Worm (Caenorhabditis elegans): ENCODE data around the gene npp-3.

Gene npp-3

DNA sequence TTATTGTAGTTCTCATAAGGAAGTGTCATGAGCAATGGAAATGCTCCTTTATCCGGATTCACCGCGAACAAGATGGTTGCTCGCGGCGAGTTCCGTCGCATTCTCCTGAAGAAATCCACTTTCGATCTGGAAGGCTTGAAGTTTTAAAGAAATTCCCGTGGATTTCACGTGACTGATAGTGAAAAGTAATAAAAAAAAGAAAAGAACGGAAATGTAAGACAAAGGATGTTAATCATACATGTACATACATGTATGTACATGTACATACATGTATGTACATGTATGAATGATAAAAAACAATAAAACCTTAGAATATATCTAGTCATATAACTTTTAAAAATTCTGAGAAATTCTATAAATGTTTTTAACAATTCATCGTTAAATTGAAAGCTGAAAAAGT, 18.2 kb downstream of the npp-3 start, which contains the start of gene clh-1:
clh-1 (minus strand) TSS at position 101 of the 400 bp plus-strand sequence.
- TF ChIP-seq him-1 (tag; optimal IDR thresholded peaks at IDR 0.05) = no peak
- no peak for TF ChIP-seq dao-5 (tag; optimal IDR thresholded peaks at IDR 0.05)
- TF ChIP-seq W03F9.2 (tag; optimal IDR thresholded peaks at IDR 0.05) = no peak

DNA sequence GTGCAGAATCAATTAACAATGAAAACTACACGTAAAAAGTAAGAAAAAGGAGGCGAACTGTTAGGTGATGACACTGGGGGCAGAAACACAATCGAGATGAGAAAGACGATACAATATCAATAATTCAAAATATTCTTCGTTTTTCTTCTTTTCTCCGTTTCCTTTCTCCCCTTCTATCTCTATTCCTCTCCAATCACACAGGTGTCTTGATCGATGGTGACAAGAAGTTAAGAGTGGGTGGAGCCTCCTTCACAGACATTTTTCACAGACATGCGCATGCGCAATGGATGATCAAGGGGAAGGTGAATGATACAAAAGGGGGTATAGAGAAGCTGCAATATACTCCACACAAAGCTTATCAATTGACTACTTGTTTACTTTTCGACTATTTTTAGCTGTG, 19.8 kb downstream of the npp-3 start:
- TF ChIP-seq dao-5 (tag; optimal IDR thresholded peaks at IDR 0.05) = no peak
- TF ChIP-seq W03F9.2 (tag; optimal IDR thresholded peaks at IDR 0.05) = no peak
- TF ChIP-seq him-1 (tag; optimal IDR thresholded peaks at IDR 0.05) = no peak

DNA sequence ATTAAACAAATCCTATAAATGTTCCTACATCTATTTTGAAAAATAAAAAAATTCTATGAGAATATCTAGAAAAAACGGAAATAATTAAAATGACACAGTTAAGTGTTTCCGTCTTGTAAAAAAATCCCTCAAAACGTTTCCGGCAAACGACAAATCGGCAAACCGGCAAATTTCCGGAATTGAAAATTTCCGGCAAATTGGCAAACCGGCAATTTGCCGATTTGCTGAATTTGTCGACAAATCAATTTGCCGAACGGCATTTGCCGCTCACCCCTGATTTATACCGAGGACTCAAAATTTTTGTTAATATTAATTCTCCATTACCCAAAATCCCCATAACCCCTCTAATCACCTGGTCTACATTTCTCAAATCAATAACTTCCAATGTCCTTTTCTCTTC, 21.5 kb downstream of the npp-3 start:
- no peak for TF ChIP-seq W03F9.2 (tag; optimal IDR thresholded peaks at IDR 0.05)
- TF ChIP-seq dao-5 (tag; optimal IDR thresholded peaks at IDR 0.05) = no peak
- TF ChIP-seq him-1 (tag; optimal IDR thresholded peaks at IDR 0.05) = no peak

- TF ChIP-seq dao-5 (tag; optimal IDR thresholded peaks at IDR 0.05) (no peak), W03F9.2 (tag; optimal IDR thresholded peaks at IDR 0.05) (no peak), him-1 (tag; optimal IDR thresholded peaks at IDR 0.05) (no peak)
Observed at ce11 chrII:11852191-11852901, 22.2 kb downstream of the npp-3 start.

- no peak for TF ChIP-seq dao-5 (tag; optimal IDR thresholded peaks at IDR 0.05)
- TF ChIP-seq him-1 (tag; optimal IDR thresholded peaks at IDR 0.05) = no peak
- TF ChIP-seq W03F9.2 (tag; optimal IDR thresholded peaks at IDR 0.05) = no peak
Observed at ce11 chrII:11849572-11849971, 25.0 kb downstream of the npp-3 start.

DNA sequence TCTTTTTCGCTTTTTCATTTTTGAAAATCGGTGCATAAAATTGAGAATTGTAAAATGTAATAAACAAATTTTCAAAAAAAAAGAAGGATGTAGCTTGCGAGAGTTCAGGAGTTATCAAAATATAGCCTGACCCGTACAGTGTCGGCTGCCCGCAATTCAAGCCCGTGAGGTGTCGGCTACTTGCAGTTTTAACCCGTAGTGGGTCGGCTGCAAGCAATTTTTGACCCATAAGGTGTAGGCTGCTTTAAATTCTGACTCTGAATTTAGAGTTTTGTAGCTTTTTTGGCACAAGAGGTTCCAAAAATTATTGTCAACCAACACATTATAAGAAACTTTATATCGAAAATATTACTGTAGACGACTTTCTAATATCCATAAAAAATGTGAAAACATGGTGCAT, 28.6 kb downstream of the npp-3 start:
- TF ChIP-seq dao-5 (tag; optimal IDR thresholded peaks at IDR 0.05) (no peak), him-1 (tag; optimal IDR thresholded peaks at IDR 0.05) (no peak), W03F9.2 (tag; optimal IDR thresholded peaks at IDR 0.05) (no peak)

DNA sequence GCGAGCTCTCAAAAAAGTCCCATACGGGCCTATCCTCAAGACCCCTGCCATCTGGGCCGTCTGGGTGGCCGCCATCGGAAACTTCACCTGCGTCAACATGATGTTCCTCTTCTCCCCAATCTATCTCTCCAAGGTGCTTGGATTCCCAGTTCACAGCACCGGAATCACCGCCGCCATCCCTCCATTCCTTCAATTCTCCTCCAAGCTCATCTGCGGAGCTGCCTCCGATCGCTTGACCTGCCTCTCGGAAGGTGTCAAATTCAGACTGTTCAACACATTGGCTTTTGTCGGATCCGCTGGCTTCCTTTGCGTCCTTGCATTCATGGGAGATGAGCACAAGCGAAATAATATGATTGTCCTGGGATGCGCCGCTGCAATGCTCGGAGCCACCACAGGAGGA, 29.6 kb downstream of the npp-3 start:
- no peak for TF ChIP-seq him-1 (tag; optimal IDR thresholded peaks at IDR 0.05)
- no peak for TF ChIP-seq W03F9.2 (tag; optimal IDR thresholded peaks at IDR 0.05)
- no peak for TF ChIP-seq dao-5 (tag; optimal IDR thresholded peaks at IDR 0.05)

DNA sequence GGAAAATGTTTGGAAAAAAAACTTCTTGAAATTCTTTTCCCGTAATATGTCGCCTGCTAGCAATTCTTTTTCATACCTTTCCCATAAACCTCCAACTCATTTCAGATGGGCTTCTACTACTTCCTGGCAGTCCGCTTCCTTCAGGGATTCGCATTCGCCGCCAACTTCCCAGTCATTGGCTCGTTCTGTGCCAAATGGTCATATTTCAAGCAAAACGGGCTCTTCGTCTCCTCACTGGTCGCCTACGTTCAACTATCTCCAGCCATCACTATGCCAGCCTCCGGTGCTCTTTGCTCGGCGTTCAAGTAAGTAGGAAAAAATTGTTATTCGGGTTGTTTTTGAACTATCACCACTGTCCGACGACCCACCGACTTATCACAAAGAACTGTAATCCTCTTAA, 30.5 kb downstream of the npp-3 start:
- TF ChIP-seq W03F9.2 (tag; optimal IDR thresholded peaks at IDR 0.05) (no peak), dao-5 (tag; optimal IDR thresholded peaks at IDR 0.05) (no peak), him-1 (tag; optimal IDR thresholded peaks at IDR 0.05) (no peak)

DNA sequence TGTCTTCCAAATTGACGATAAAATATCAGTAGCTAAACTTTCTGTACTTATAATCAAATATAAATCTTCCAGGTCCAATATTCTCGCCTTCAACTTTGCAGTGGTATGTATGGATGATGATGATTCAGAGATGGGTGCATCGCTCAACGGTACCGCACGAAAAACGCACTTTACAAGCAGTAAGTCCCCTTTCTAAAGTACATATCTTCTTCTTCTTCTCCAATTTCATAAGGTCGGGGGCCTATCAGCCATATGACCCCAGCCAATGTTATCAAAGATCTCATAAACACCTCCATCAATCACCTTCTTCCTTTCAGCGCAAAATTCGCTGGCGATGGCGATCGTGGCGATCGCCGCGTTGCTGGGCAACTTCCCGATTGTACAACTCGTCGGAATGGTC, 31.1 kb downstream of the npp-3 start:
- TF ChIP-seq dao-5 (tag; optimal IDR thresholded peaks at IDR 0.05) (no peak), him-1 (tag; optimal IDR thresholded peaks at IDR 0.05) (no peak), W03F9.2 (tag; optimal IDR thresholded peaks at IDR 0.05) (no peak)

DNA sequence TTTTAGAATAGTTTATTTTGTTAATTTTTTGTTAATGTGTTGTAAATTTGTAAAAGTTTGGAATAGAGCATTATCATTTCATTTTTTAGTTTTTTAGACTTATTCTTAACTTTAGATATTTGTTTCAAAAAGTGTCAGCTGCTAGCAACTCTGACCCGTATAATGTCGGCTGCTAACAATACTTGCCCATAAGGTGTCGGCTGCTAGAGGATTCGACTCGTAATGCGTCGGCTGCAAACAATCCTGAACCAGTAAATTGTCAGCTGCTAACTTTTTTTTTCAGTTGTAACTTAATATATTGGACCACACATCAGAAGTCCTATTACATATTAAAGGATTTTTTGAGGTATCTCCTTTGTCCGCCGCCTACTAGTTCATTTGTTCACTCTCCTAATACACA, 31.8 kb downstream of the npp-3 start:
- TF ChIP-seq W03F9.2 (tag; optimal IDR thresholded peaks at IDR 0.05) (no peak), dao-5 (tag; optimal IDR thresholded peaks at IDR 0.05) (no peak), him-1 (tag; optimal IDR thresholded peaks at IDR 0.05) (no peak)

- no peak for TF ChIP-seq W03F9.2 (tag; optimal IDR thresholded peaks at IDR 0.05)
- TF ChIP-seq dao-5 (tag; optimal IDR thresholded peaks at IDR 0.05) = no peak
- TF ChIP-seq him-1 (tag; optimal IDR thresholded peaks at IDR 0.05) = no peak
Observed at ce11 chrII:11842317-11842716, 32.3 kb downstream of the npp-3 start, which contains the start of gene T27D12.1. Gene T27D12.1, plus strand, starts transcription at chrII:11842617.

- TF ChIP-seq him-1 (tag; optimal IDR thresholded peaks at IDR 0.05) (no peak), W03F9.2 (tag; optimal IDR thresholded peaks at IDR 0.05) (no peak), dao-5 (tag; optimal IDR thresholded peaks at IDR 0.05) (no peak)
Observed at ce11 chrII:11841653-11842052, 32.9 kb downstream of the npp-3 start.

ce11 chrII:11839116-11839515, 35.5 kb downstream of the npp-3 start:
- TF ChIP-seq dao-5 (tag; optimal IDR thresholded peaks at IDR 0.05) (no peak), him-1 (tag; optimal IDR thresholded peaks at IDR 0.05) (no peak), W03F9.2 (tag; optimal IDR thresholded peaks at IDR 0.05) (no peak)

DNA sequence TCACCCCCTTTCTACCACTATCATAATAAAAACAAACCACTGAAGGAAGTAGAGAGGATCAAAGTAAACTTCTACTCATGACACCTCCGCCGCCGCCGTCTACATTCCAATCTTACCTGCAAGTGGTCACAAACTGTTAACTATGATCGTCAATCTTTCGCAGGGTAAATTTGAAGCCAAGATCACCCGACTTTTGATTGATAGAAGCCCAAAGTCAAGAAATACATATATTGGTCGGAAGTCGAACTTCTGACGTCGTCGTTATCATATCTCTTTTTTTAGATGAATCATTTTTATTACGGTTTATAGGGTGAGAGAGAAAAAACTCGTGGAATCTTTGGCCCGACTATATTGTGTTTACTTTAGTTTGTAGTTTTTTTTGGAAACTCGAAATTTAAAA, 36.2 kb downstream of the npp-3 start:
- TF ChIP-seq him-1 (tag; optimal IDR thresholded peaks at IDR 0.05) = no peak
- no peak for TF ChIP-seq dao-5 (tag; optimal IDR thresholded peaks at IDR 0.05)
- TF ChIP-seq W03F9.2 (tag; optimal IDR thresholded peaks at IDR 0.05) = no peak

Measured in whole organism, L4/young adult.